Fruit fly (Drosophila melanogaster) whole organism, embryonic: ENCODE data around the gene Ugt49B2.

Experiments
- Ada2b ChIP-seq: fragments of 200-800 bp; sonication (Bioruptor generic); IDR thresholded peaks from 2 replicates; pipeline ENCODE4 v1.3.6; 2022; ENCODE audit warnings: missing biosample characterization, missing genetic modification characterization
- CG10462 ChIP-seq: fragments of 200-800 bp; sonication (Bioruptor generic); optimal IDR thresholded peaks from 2 replicates; lab custom pipeline; 2016; ENCODE audit warnings: missing biosample characterization, missing genetic modification characterization
- CG11696 ChIP-seq: fragments of 200-800 bp; sonication (Bioruptor generic); IDR thresholded peaks from 2 replicates; pipeline ENCODE4 v1.3.6; 2022; ENCODE audit warnings: missing biosample characterization, missing genetic modification characterization
- CG14667 ChIP-seq: fragments of 200-800 bp; sonication (Bioruptor generic); IDR thresholded peaks from 2 replicates; pipeline ENCODE4 v1.3.6; 2022; ENCODE audit warnings: missing biosample characterization, missing genetic modification characterization
- CG1529 ChIP-seq: fragments of 200-800 bp; sonication (Bioruptor generic); optimal IDR thresholded peaks from 3 replicates; lab custom pipeline; 2018; ENCODE audit warnings: missing biosample characterization, missing genetic modification characterization
- CG1603 ChIP-seq: fragments of 200-800 bp; sonication (Bioruptor generic); optimal IDR thresholded peaks from 2 replicates; lab custom pipeline; 2019; ENCODE audit warnings: missing biosample characterization, mild to moderate bottlenecking, missing genetic modification characterization, moderate library complexity
- CG17361 ChIP-seq: fragments of 200-800 bp; sonication (Bioruptor generic); IDR thresholded peaks from 3 replicates; pipeline ENCODE4 v1.3.6; 2022; ENCODE audit warnings: missing biosample characterization, missing genetic modification characterization
- CG2116 ChIP-seq: fragments of 200-800 bp; sonication (Bioruptor generic); optimal IDR thresholded peaks from 3 replicates; lab custom pipeline; 2018; ENCODE audit warnings: missing biosample characterization, mild to moderate bottlenecking, missing genetic modification characterization
- CG30020 ChIP-seq: fragments of 200-800 bp; optimal IDR thresholded peaks from 2 replicates; lab custom pipeline; 2019; ENCODE audit warnings: missing biosample characterization, mild to moderate bottlenecking, missing genetic modification characterization, moderate library complexity
- CG31365 ChIP-seq: fragments of 200-800 bp; sonication (Bioruptor generic); optimal IDR thresholded peaks from 2 replicates; lab custom pipeline; 2018; ENCODE audit warnings: missing biosample characterization, mild to moderate bottlenecking, missing genetic modification characterization
- CG31441 ChIP-seq: fragments of 200-800 bp; sonication (Bioruptor generic); IDR thresholded peaks from 2 replicates; pipeline ENCODE4 v1.3.6; 2022; ENCODE audit warnings: missing biosample characterization, missing genetic modification characterization
- CG33557 ChIP-seq: fragments of 200-800 bp; sonication (Bioruptor generic); optimal IDR thresholded peaks from 2 replicates; lab custom pipeline; 2019; ENCODE audit warnings: missing biosample characterization, mild to moderate bottlenecking, missing genetic modification characterization, moderate library complexity
- CG4730 ChIP-seq: fragments of 200-800 bp; sonication (Bioruptor generic); IDR thresholded peaks from 2 replicates; pipeline ENCODE4 v1.3.6; 2022; ENCODE audit warnings: missing biosample characterization, missing genetic modification characterization
- CG5245 ChIP-seq: fragments of 200-800 bp; sonication (Bioruptor generic); optimal IDR thresholded peaks from 3 replicates; lab custom pipeline; 2016; ENCODE audit warnings: missing biosample characterization, missing genetic modification characterization
- CG5953 ChIP-seq: fragments of 200-800 bp; sonication (Bioruptor generic); IDR thresholded peaks from 2 replicates; pipeline ENCODE4 v1.3.6; 2022; ENCODE audit warnings: missing biosample characterization, missing genetic modification characterization
- CG7271 ChIP-seq: fragments of 200-800 bp; sonication (Bioruptor generic); optimal IDR thresholded peaks from 2 replicates; lab custom pipeline; 2018; ENCODE audit warnings: missing biosample characterization, mild to moderate bottlenecking, missing genetic modification characterization, moderate library complexity
- CG8944 ChIP-seq: fragments of 200-800 bp; sonication (Bioruptor generic); optimal IDR thresholded peaks from 3 replicates; lab custom pipeline; 2016; ENCODE audit warnings: missing biosample characterization, missing genetic modification characterization
- CG9876 ChIP-seq: fragments of 200-800 bp; sonication (Bioruptor generic); optimal IDR thresholded peaks from 2 replicates; lab custom pipeline; 2016; ENCODE audit warnings: missing biosample characterization, missing genetic modification characterization
- CG9932 ChIP-seq: fragments of 200-800 bp; sonication (Bioruptor generic); IDR thresholded peaks from 2 replicates; pipeline ENCODE4 v1.3.6; 2022; ENCODE audit warnings: missing biosample characterization, missing genetic modification characterization
- Dad ChIP-seq: fragments of 200-800 bp; sonication (Bioruptor generic); optimal IDR thresholded peaks from 3 replicates; lab custom pipeline; 2016; ENCODE audit warnings: missing biosample characterization, missing genetic modification characterization
- Dek ChIP-seq: fragments of 200-800 bp; sonication (Bioruptor generic); optimal IDR thresholded peaks from 3 replicates; lab custom pipeline; 2019; ENCODE audit warnings: missing biosample characterization, mild to moderate bottlenecking, missing genetic modification characterization, moderate library complexity
- Dip2 ChIP-seq: fragments of 200-800 bp; sonication (Bioruptor generic); IDR thresholded peaks from 2 replicates; pipeline ENCODE4 v1.3.6; 2022; ENCODE audit warnings: missing biosample characterization, missing genetic modification characterization
- Fer2 ChIP-seq: fragments of 200-800 bp; sonication (Bioruptor generic); optimal IDR thresholded peaks from 2 replicates; lab custom pipeline; 2018; ENCODE audit warnings: missing biosample characterization, mild to moderate bottlenecking, missing genetic modification characterization, moderate library complexity
- Gsc ChIP-seq: fragments of 200-800 bp; sonication (Bioruptor generic); IDR thresholded peaks from 2 replicates; pipeline ENCODE4 v1.3.6; 2022; ENCODE audit warnings: missing biosample characterization, missing genetic modification characterization
- H2.0 ChIP-seq: fragments of 200-800 bp; sonication (Bioruptor generic); IDR thresholded peaks from 2 replicates; pipeline ENCODE4 v1.3.6; 2022; ENCODE audit warnings: missing biosample characterization, missing genetic modification characterization
- HHEX ChIP-seq: fragments of 200-800 bp; sonication (Bioruptor generic); optimal IDR thresholded peaks from 3 replicates; lab custom pipeline; 2017; ENCODE audit warnings: missing biosample characterization, mild to moderate bottlenecking, missing genetic modification characterization, missing genetic modification reagents
- NC2α ChIP-seq: fragments of 200-800 bp; sonication (Bioruptor generic); optimal IDR thresholded peaks from 2 replicates; lab custom pipeline; 2016; ENCODE audit warnings: missing biosample characterization, missing genetic modification characterization
- Nf-YB ChIP-seq: fragments of 200-800 bp; sonication (Bioruptor generic); optimal IDR thresholded peaks from 3 replicates; lab custom pipeline; 2019; ENCODE audit warnings: missing biosample characterization, mild to moderate bottlenecking, missing genetic modification characterization, moderate library complexity
- Poxn ChIP-seq: fragments of 200-800 bp; sonication (Bioruptor generic); IDR thresholded peaks from 2 replicates; pipeline ENCODE4 v1.3.6; 2022; ENCODE audit warnings: missing biosample characterization, missing genetic modification characterization
- Vsx1 ChIP-seq: fragments of 200-800 bp; sonication (Bioruptor generic); optimal IDR thresholded peaks from 2 replicates; lab custom pipeline; 2017; ENCODE audit warnings: missing biosample characterization, mild to moderate bottlenecking, missing genetic modification characterization, missing genetic modification reagents
- ac ChIP-seq: fragments of 200-800 bp; sonication (Bioruptor generic); optimal IDR thresholded peaks from 3 replicates; lab custom pipeline; 2017; ENCODE audit warnings: missing biosample characterization, mild to moderate bottlenecking, missing genetic modification characterization
- ci ChIP-seq: fragments of 200-800 bp; sonication (Bioruptor generic); IDR thresholded peaks from 3 replicates; pipeline ENCODE4 v1.3.6; 2022; ENCODE audit warnings: missing biosample characterization, missing genetic modification characterization
- dmrt11E ChIP-seq: fragments of 200-800 bp; sonication (Bioruptor generic); optimal IDR thresholded peaks from 3 replicates; lab custom pipeline; 2018; ENCODE audit warnings: missing biosample characterization, mild to moderate bottlenecking, missing genetic modification characterization, moderate library complexity
- hkb ChIP-seq, 2 experiments: fragments of 200-800 bp in 1 of 2; fragments of >200 bp in 1 of 2; sonication (Bioruptor generic) in 1 of 2; IDR thresholded peaks in 1 of 2; optimal IDR thresholded peaks in 1 of 2; 2 replicates each; pipeline versions ENCODE4 v1.3.6 to Lab custom; 2017 to 2022; ENCODE audit warnings: missing biosample characterization in 1 of 2, missing genetic modification characterization in 1 of 2
- insv ChIP-seq, 2 experiments: fragments of 200-800 bp; sonication (Bioruptor generic); optimal IDR thresholded peaks; 3 replicates each; lab custom pipeline; 2016 to 2018; ENCODE audit warnings: missing biosample characterization in 2 of 2, missing genetic modification characterization in 2 of 2
- inv ChIP-seq: fragments of 200-800 bp; sonication (Bioruptor generic); IDR thresholded peaks from 2 replicates; pipeline ENCODE4 v1.3.6; 2022; ENCODE audit warnings: missing biosample characterization, missing genetic modification characterization; ENCODE audit not compliant: partially characterized antibody
- luna ChIP-seq: fragments of 200-800 bp; sonication (Bioruptor generic); optimal IDR thresholded peaks from 2 replicates; lab custom pipeline; 2016; ENCODE audit warnings: missing biosample characterization, missing genetic modification characterization
- mirr ChIP-seq: fragments of 200-800 bp; sonication (Bioruptor generic); optimal IDR thresholded peaks from 3 replicates; lab custom pipeline; 2018; ENCODE audit warnings: missing biosample characterization, mild to moderate bottlenecking, missing genetic modification characterization
- nau ChIP-seq: fragments of 200-800 bp; sonication (Bioruptor generic); optimal IDR thresholded peaks from 3 replicates; lab custom pipeline; 2017; ENCODE audit warnings: missing biosample characterization, mild to moderate bottlenecking, missing genetic modification characterization, missing genetic modification reagents
- nerfin-1 ChIP-seq: fragments of 200-800 bp; sonication (Bioruptor generic); optimal IDR thresholded peaks from 3 replicates; lab custom pipeline; 2019; ENCODE audit warnings: missing biosample characterization, mild to moderate bottlenecking, missing genetic modification characterization, moderate library complexity
- pan ChIP-seq, 4 experiments: fragments of >200 bp in 3 of 4; fragments of 200-800 bp in 1 of 4; sonication (Bioruptor generic) in 1 of 4; optimal IDR thresholded peaks in 3 of 4; IDR thresholded peaks in 1 of 4; 2 replicates each; pipeline versions ENCODE4 v1.3.6 to Lab custom; 2017 to 2022; ENCODE audit warnings: missing biosample characterization in 2 of 4, missing genetic modification characterization in 2 of 4, mixed read lengths in 1 of 4
- pho ChIP-seq: fragments of 200-800 bp; sonication (Bioruptor generic); optimal IDR thresholded peaks from 2 replicates; lab custom pipeline; 2016; ENCODE audit warnings: missing biosample characterization, missing genetic modification characterization
- phol ChIP-seq: fragments of 200-800 bp; sonication (Bioruptor generic); optimal IDR thresholded peaks from 3 replicates; lab custom pipeline; 2018; ENCODE audit warnings: missing biosample characterization, mild to moderate bottlenecking, missing genetic modification characterization, moderate library complexity
- pita ChIP-seq: fragments of 200-800 bp; sonication (Bioruptor generic); optimal IDR thresholded peaks from 2 replicates; lab custom pipeline; 2017; ENCODE audit warnings: missing biosample characterization, mild to moderate bottlenecking, missing genetic modification characterization
- repo ChIP-seq: fragments of 200-800 bp; sonication (Bioruptor generic); optimal IDR thresholded peaks from 2 replicates; lab custom pipeline; 2016; ENCODE audit warnings: missing biosample characterization, missing genetic modification characterization
- run ChIP-seq: fragments of 200-800 bp; sonication (Bioruptor generic); optimal IDR thresholded peaks from 3 replicates; lab custom pipeline; 2018; ENCODE audit warnings: missing biosample characterization, mild to moderate bottlenecking, missing genetic modification characterization
- sisA ChIP-seq: fragments of 200-800 bp; sonication (Bioruptor generic); IDR thresholded peaks from 2 replicates; pipeline ENCODE4 v1.3.6; 2022; ENCODE audit warnings: missing biosample characterization, missing genetic modification characterization
- sob ChIP-seq: fragments of 200-800 bp; sonication (Bioruptor generic); IDR thresholded peaks from 2 replicates; pipeline ENCODE4 v1.3.6; 2022; ENCODE audit warnings: missing biosample characterization, missing genetic modification characterization
- ssp ChIP-seq: fragments of 200-800 bp; sonication (Bioruptor generic); IDR thresholded peaks from 2 replicates; pipeline ENCODE4 v1.3.6; 2022; ENCODE audit warnings: missing biosample characterization, missing genetic modification characterization
- tin ChIP-seq: fragments of 200-800 bp; sonication (Bioruptor generic); optimal IDR thresholded peaks from 3 replicates; lab custom pipeline; 2016; ENCODE audit warnings: missing biosample characterization, missing genetic modification characterization

Gene Ugt49B2

DNA sequence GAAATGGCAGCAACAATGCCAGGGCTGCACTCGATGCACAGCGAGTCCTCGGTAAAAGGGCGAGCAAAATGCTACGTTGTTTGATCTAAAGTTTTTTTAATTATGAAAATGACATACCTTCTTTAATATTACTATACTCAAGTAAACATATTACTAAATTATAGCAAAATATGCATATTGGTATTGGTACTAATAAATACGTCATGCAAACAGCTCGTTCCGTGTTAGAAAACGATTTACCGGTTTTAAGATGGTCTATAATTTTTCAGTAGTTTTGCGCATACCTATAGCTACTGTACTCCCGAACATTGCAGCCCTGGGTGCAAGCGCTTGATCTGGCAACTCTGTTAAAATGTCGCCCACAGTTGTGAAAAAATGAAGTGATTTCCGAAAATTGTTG, 34.3 kb downstream of the Ugt49B2 start (continued):
- TF ChIP-seq mirr (peak; percentile 90), CG14667 (GFP tag; lab: Robert Waterston, UW) (peak; percentile 92), CG30020 (tag; lab: Kevin White, UChicago) (peak; percentile 90), Fer2 (peak; percentile 97), Dad (peak; percentile 93), CG31365 (peak; percentile 59), CG2116 (GFP tag; lab: Kevin White, UChicago) (peak; percentile 93), CG17361 (GFP tag; lab: Robert Waterston, UW) (peak; percentile 98), CG1603 (tag; lab: Kevin White, UChicago) (peak; percentile 79), CG4730 (GFP tag; lab: Robert Waterston, UW) (peak; percentile 92), NC2α (peak; percentile 88), Nf-YB (GFP tag; lab: Kevin White, UChicago) (peak; percentile 77), CG9876 (GFP tag; lab: Kevin White, UChicago) (peak; percentile 93), CG5953 (GFP tag; lab: Robert Waterston, UW) (peak; percentile 71; the same call in 1 of the 2 replicates), inv (GFP tag; lab: Robert Waterston, UW) (no peak), Vsx1 (GFP tag; lab: Kevin White, UChicago) (peak; percentile 63), HHEX (GFP tag; lab: Kevin White, UChicago) (peak; percentile 92), insv (GFP tag; optimal IDR thresholded peaks at IDR 0.05; lab: Kevin White, UChicago) (peak in 1 of 2 experiments; percentile 80), luna (GFP tag; lab: Kevin White, UChicago) (peak; percentile 67), CG31441 (GFP tag; lab: Robert Waterston, UW) (no peak; the same call in 1 of the 2 replicates), pan (optimal IDR thresholded peaks at IDR 0.05; lab: Kevin White, UChicago) (no peak), pan (GFP tag; optimal IDR thresholded peaks at IDR 0.05 in 1 of 2, IDR thresholded peaks at IDR 0.05 in 1 of 2) (peak in 1 of 2 experiments; percentile 92), Poxn (GFP tag; lab: Robert Waterston, UW) (peak; percentile 88), CG33557 (GFP tag; lab: Kevin White, UChicago) (peak; percentile 95), tin (peak; percentile 97), Ada2b (GFP tag; lab: Robert Waterston, UW) (peak; percentile 90), ci (GFP tag; lab: Robert Waterston, UW) (peak; percentile 89), CG9932 (peak; percentile 98), sisA (GFP tag; lab: Robert Waterston, UW) (peak; percentile 94), CG8944 (GFP tag; lab: Kevin White, UChicago) (peak; percentile 93), ssp (peak; percentile 88), Gsc (GFP tag; lab: Robert Waterston, UW) (peak; percentile 87), Dek (tag; lab: Kevin White, UChicago) (peak; percentile 95), sob (GFP tag; lab: Robert Waterston, UW) (peak; percentile 95), pho (GFP tag; lab: Kevin White, UChicago) (peak; percentile 96), CG10462 (GFP tag; lab: Kevin White, UChicago) (peak; percentile 92), Dip2 (GFP tag; lab: Robert Waterston, UW) (peak; percentile 73), nau (GFP tag; lab: Kevin White, UChicago) (no peak), CG11696 (GFP tag; lab: Robert Waterston, UW) (peak; percentile 74), run (no peak), CG5245 (peak; percentile 92), CG1529 (peak; percentile 87), phol (peak; percentile 99), H2.0 (GFP tag; lab: Robert Waterston, UW) (peak; percentile 85), pita (no peak), dmrt11E (tag; lab: Kevin White, UChicago) (peak; percentile 91), CG7271 (tag; lab: Kevin White, UChicago) (peak; percentile 70), hkb (optimal IDR thresholded peaks at IDR 0.05; lab: Kevin White, UChicago) (no peak), hkb (GFP tag; IDR thresholded peaks at IDR 0.05; lab: Robert Waterston, UW) (peak; percentile 92), ac (GFP tag; lab: Kevin White, UChicago) (peak; percentile 56), repo (GFP tag; lab: Kevin White, UChicago) (peak; percentile 76), nerfin-1 (tag; lab: Kevin White, UChicago) (peak; percentile 95)
